Fruit fly (Drosophila melanogaster) ovary, adult (tissue): Measurements from ENCODE around the gene CG11755.

ENCODE experiments used
- CG17801 ChIP-seq: fragments of 200-800 bp; optimal IDR thresholded peaks from 2 replicates; lab custom pipeline; 2019; ENCODE audit warnings: missing biosample characterization, mild to moderate bottlenecking, missing genetic modification characterization, moderate library complexity; ENCODE audit not compliant: partially characterized antibody

Gene CG11755

DNA sequence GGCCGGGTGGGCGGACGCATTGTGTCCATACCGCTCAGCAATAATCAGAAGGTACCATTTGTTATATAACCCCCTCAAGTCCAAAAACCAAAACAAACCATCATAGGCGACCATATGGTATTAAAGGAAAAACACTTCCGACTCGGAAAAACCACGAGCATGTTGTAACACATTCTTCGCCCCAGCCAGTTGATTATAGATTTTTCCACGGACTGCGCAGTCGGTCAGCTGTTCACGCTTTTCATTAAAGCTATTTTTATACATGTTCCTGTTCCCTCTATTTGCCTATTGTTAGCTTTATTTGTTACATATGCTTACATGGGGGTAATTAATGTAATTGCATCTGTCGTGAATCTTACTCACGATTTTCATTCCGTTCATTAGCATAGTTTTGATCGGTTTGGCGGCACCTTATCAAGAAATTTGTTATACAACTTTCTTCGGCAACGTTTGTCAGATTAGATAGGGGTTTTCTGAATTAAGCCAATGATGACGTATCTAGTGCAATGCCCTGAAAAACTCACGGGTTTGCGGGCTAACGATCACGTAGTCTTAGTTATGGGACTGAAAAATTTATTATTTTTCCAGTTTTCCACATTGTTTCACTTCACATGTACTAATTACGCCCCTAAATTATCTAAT is 11.9 kb upstream of the CG11755 start:
- TF ChIP-seq CG17801 (GFP tag; lab: Kevin White, UChicago): no peak

dm6 chr3R:8667568-8667967 is 9.1 kb upstream of the CG11755 start, which contains the start of gene CG8036:
TSS of gene CG8036 (plus strand) at chr3R:8667868.
- TF ChIP-seq CG17801 (GFP tag; lab: Kevin White, UChicago): no peak

- no peak for TF ChIP-seq CG17801 (GFP tag; lab: Kevin White, UChicago)
These were observed 8.5 kb upstream of the CG11755 start for dm6 chr3R:8668024-8668856.

dm6 chr3R:8669029-8669707 is 7.5 kb upstream of the CG11755 start:
- TF ChIP-seq CG17801 (GFP tag; lab: Kevin White, UChicago): peak; percentile 97

- no peak for TF ChIP-seq CG17801 (GFP tag; lab: Kevin White, UChicago)
These were observed 6.7 kb upstream of the CG11755 start for dm6 chr3R:8669900-8670528.

DNA sequence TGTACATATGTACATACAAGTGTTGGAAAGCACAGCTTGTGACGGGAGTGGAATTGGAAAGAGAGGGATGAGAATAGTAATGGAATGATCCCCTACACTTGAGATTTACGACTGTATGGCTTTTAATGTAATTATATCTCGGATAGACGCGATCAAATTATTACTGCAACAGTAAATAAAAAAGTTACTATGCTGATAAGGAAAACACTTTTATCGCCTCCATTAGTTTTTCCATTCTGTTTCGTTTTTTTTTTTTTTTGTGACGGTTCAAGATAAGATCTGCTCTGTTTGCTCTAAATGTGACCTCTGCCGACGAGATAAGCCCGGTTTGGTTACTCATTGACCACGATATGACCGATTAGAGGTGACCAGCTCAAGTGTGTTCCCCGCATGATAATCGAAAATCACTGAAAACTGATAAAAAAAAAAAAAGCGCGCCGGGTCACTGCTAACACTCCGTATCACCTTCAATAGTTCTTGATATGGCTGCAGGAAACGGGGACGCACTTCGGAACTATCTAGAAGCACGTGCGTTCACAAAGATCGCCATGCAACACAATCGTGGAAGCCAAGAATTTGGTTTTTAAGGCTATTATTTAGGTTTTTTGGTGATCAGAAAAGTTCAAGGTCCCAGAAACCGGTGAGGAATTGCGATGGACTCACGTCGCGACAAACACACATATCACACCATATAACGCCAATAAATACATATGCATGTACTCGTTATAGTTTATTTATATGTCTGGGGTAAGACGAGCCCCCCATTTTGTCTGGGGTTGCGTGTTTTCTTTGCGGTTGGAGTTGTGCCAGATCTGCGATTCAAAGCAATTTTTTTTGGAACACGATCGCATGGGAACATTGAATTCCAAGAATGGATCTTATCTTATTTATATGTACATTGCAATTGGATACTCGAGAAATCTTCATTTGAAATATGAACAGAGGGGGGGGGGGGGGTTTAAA is 5.9 kb upstream of the CG11755 start, which contains the start of gene p:
TSS of gene p (minus strand) at position 156 of the 963 bp plus-strand sequence.
- TF ChIP-seq CG17801 (GFP tag; lab: Kevin White, UChicago): peak; percentile 62

DNA sequence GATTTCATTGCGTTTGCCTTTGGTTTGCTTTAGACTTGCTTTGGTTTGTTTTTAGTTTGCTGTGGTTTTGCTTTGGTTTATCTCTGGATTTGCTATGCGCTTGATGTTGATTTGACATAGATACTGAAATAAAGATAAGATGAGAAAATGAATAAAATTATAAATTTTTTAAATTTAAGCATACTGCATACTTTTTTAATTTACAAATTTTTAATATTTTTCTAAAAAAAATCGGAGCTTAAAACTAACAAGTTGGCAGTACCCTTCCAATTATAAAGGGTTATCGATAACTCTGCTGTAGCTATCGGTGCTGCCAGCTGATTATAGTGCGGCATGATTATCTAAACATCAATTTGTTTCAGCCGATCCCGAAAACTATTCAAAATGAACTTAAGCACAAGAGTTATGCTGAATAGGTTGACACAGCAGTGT is 2.9 kb upstream of the CG11755 start, which contains the start of gene mRpL19:
TSS of gene mRpL19 (plus strand) at position 307 of the 432 bp plus-strand sequence.
- peak; percentile 78 for TF ChIP-seq CG17801 (GFP tag; lab: Kevin White, UChicago)

- TF ChIP-seq CG17801 (GFP tag; lab: Kevin White, UChicago): no peak
These were observed 3.2 kb downstream of the CG11755 start, which contains the start of gene CG33325 for dm6 chr3R:8679934-8680333. TSS of gene CG33325 (minus strand) at chr3R:8680034.

DNA sequence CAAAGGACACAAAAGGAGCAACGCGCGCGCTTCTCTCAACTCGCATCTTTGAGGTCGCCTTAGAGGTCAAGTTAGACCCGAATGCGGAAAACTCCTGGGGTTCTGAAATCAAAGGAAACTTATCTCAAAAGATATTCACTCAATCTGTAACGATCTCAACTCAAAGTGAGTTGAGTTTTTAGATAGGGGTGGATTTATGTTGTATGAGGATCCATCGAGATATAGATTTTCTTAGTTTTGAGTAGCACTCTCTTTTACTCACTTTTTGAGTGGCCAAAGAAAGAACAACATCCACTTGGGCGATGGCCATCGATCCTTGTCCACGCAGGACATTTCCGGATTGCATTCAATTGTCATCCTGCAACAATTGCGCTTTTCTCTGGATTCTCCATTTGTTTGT is 3.9 kb downstream of the CG11755 start:
- TF ChIP-seq CG17801 (GFP tag; lab: Kevin White, UChicago): no peak

DNA sequence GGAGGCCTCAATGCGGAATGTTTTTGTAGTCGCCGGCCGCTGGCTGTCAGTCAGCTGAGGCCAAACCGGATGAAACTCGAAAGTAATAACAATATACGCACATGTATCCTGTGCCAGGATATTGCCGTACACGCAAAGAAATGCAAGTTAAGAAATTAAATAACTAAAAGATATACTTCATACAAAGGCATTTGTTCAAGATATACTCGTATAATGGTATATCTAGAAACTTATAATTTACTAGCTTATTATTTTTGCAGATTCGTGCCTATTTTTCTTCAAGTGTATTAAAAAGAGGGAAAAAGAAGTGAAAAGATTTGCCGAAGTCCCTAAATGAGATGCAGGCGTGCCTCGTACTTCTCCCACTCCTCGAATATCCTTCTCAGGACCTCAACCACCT is 6.6 kb downstream of the CG11755 start:
- TF ChIP-seq CG17801 (GFP tag; lab: Kevin White, UChicago): no peak

dm6 chr3R:8684328-8685177 is 7.8 kb downstream of the CG11755 start, which contains the start of gene CG44227:
TSS of gene CG44227 (minus strand) at chr3R:8685176.
- TF ChIP-seq CG17801 (GFP tag; lab: Kevin White, UChicago): no peak

DNA sequence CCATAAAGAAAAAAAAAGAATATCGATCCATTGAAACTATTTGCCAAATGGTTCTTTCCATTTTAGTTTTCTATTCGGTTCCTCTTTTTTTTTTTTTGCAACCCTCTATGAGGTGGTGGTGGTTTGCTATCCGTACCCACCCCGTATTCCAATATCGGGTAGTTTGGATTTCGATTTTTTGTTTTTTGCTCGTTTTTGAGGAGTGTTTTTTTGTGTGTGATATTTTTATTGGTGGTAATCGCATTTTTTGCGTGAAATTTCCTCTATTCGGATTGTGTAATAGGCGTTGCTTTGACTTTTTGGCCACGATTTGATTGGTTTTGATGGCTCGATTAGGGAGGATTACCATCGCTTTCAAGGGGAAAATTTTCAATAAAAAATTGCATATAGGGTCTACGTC is 9.7 kb downstream of the CG11755 start:
- no peak for TF ChIP-seq CG17801 (GFP tag; lab: Kevin White, UChicago)
